Worm (Caenorhabditis elegans) whole organism, late embryonic: ENCODE measurements around the gene T28A11.18.

Experiments used
- C08G9.2 ChIP-seq: sonication (generic microtip); optimal IDR thresholded peaks from 2 replicates; lab custom pipeline; 2016; ENCODE audit warnings: mild to moderate bottlenecking, missing genetic modification characterization, moderate library complexity, missing compliant biosample characterization
- C38D4.7 ChIP-seq: fragments of 200-800 bp; sonication (Bioruptor generic); optimal IDR thresholded peaks from 2 replicates; lab custom pipeline; 2018; ENCODE audit warnings: mild to moderate bottlenecking, missing genetic modification characterization, moderate library complexity, missing compliant biosample characterization
- F13H6.1 ChIP-seq: sonication (generic microtip); optimal IDR thresholded peaks from 2 replicates; lab custom pipeline; 2016; ENCODE audit warnings: missing genetic modification characterization, missing compliant biosample characterization
- K02D7.2 ChIP-seq: sonication (generic microtip); optimal IDR thresholded peaks from 2 replicates; lab custom pipeline; 2017; ENCODE audit warnings: mild to moderate bottlenecking, missing genetic modification characterization, missing compliant biosample characterization
- T23F11.4 ChIP-seq: fragments of 200-800 bp; sonication (Bioruptor generic); optimal IDR thresholded peaks from 2 replicates; lab custom pipeline; 2018; ENCODE audit warnings: mild to moderate bottlenecking, missing genetic modification characterization, missing compliant biosample characterization
- ahr-1 ChIP-seq: sonication (generic microtip); optimal IDR thresholded peaks from 2 replicates; lab custom pipeline; 2016; ENCODE audit warnings: missing genetic modification characterization, missing compliant biosample characterization
- ama-1 ChIP-seq: fragments of 150-350 bp; optimal IDR thresholded peaks from 2 replicates; lab custom pipeline; 2014
- ceh-14 ChIP-seq: sonication (generic microtip); optimal IDR thresholded peaks from 2 replicates; lab custom pipeline; 2016; ENCODE audit warnings: missing genotype, missing genetic modification characterization, missing compliant biosample characterization
- ceh-18 ChIP-seq: sonication (generic microtip); optimal IDR thresholded peaks from 2 replicates; lab custom pipeline; 2016; ENCODE audit warnings: missing genetic modification characterization, missing compliant biosample characterization
- ceh-2 ChIP-seq: sonication (generic microtip); optimal IDR thresholded peaks from 2 replicates; lab custom pipeline; 2016; ENCODE audit warnings: missing genotype, missing genetic modification characterization, missing compliant biosample characterization
- ceh-22 ChIP-seq: sonication (generic microtip); optimal IDR thresholded peaks from 2 replicates; lab custom pipeline; 2017; ENCODE audit warnings: missing biosample characterization, missing genetic modification characterization
- ceh-30 ChIP-seq: fragments of 150-350 bp; optimal IDR thresholded peaks from 2 replicates; lab custom pipeline; 2014; ENCODE audit warnings: missing biosample characterization, missing genetic modification characterization
- ceh-31 ChIP-seq: sonication (generic microtip); optimal IDR thresholded peaks from 2 replicates; lab custom pipeline; 2016; ENCODE audit warnings: missing genetic modification characterization, missing compliant biosample characterization
- ceh-45 ChIP-seq: fragments of 200-800 bp; sonication (Bioruptor generic); IDR thresholded peaks from 2 replicates; pipeline ENCODE4 v1.3.6; 2022; ENCODE audit warnings: missing genetic modification reagents, missing genetic modification characterization, missing compliant biosample characterization
- ceh-48 ChIP-seq: sonication (generic microtip); optimal IDR thresholded peaks from 2 replicates; lab custom pipeline; 2016; ENCODE audit warnings: missing genetic modification characterization, inconsistent platforms, missing compliant biosample characterization
- ceh-6 ChIP-seq: fragments of 200-800 bp; sonication (Bioruptor generic); optimal IDR thresholded peaks from 2 replicates; lab custom pipeline; 2018; ENCODE audit warnings: mild to moderate bottlenecking, missing genetic modification characterization, missing compliant biosample characterization
- che-1 ChIP-seq: sonication (generic microtip); optimal IDR thresholded peaks from 2 replicates; lab custom pipeline; 2016; ENCODE audit warnings: mild to moderate bottlenecking, missing genetic modification characterization, missing compliant biosample characterization
- dve-1 ChIP-seq: sonication (generic microtip); optimal IDR thresholded peaks from 2 replicates; lab custom pipeline; 2017; ENCODE audit warnings: antibody characterized with exemption, mild to moderate bottlenecking, missing genetic modification characterization, missing compliant biosample characterization
- elt-4 ChIP-seq: sonication (generic microtip); optimal IDR thresholded peaks from 2 replicates; lab custom pipeline; 2016; ENCODE audit warnings: missing genetic modification characterization, missing compliant biosample characterization
- ets-4 ChIP-seq: sonication (generic microtip); optimal IDR thresholded peaks from 2 replicates; lab custom pipeline; 2016; ENCODE audit warnings: missing genetic modification characterization, missing compliant biosample characterization
- eyg-1 ChIP-seq: sonication (generic microtip); optimal IDR thresholded peaks from 2 replicates; lab custom pipeline; 2016; ENCODE audit warnings: missing genotype, missing genetic modification characterization, missing compliant biosample characterization
- fax-1 ChIP-seq: sonication (generic microtip); optimal IDR thresholded peaks from 2 replicates; lab custom pipeline; 2016; ENCODE audit warnings: missing genotype, missing genetic modification characterization, missing compliant biosample characterization
- fkh-10 ChIP-seq: fragments of 150-350 bp; optimal IDR thresholded peaks from 2 replicates; lab custom pipeline; 2014; ENCODE audit warnings: missing biosample characterization, missing genetic modification reagents, missing genetic modification characterization
- gmeb-2 ChIP-seq: sonication (generic microtip); optimal IDR thresholded peaks from 2 replicates; lab custom pipeline; 2016; ENCODE audit warnings: missing genetic modification characterization, inconsistent platforms, missing compliant biosample characterization
- hlh-13 ChIP-seq: fragments of 200-800 bp; sonication (Bioruptor generic); optimal IDR thresholded peaks from 2 replicates; lab custom pipeline; 2018; ENCODE audit warnings: mild to moderate bottlenecking, missing genetic modification characterization, missing compliant biosample characterization
- hlh-15 ChIP-seq: sonication (generic microtip); optimal IDR thresholded peaks from 2 replicates; lab custom pipeline; 2016; ENCODE audit warnings: missing genetic modification characterization, missing compliant biosample characterization
- hlh-6 ChIP-seq: sonication (generic microtip); optimal IDR thresholded peaks from 2 replicates; lab custom pipeline; 2016; ENCODE audit warnings: missing genotype, missing genetic modification characterization, missing compliant biosample characterization
- lim-6 ChIP-seq: sonication (generic microtip); optimal IDR thresholded peaks from 2 replicates; lab custom pipeline; 2016; ENCODE audit warnings: missing genetic modification characterization, missing compliant biosample characterization
- madf-2 ChIP-seq: sonication (generic microtip); optimal IDR thresholded peaks from 2 replicates; lab custom pipeline; 2017; ENCODE audit warnings: missing genetic modification characterization, missing compliant biosample characterization
- mec-3 ChIP-seq: sonication (generic microtip); optimal IDR thresholded peaks from 2 replicates; lab custom pipeline; 2016; ENCODE audit warnings: borderline replicate concordance, missing genetic modification characterization, missing compliant biosample characterization
- nhr-11 ChIP-seq: fragments of 150-350 bp; optimal IDR thresholded peaks from 2 replicates; lab custom pipeline; 2014; ENCODE audit warnings: missing biosample characterization, missing genetic modification characterization
- nhr-232 ChIP-seq: sonication (generic microtip); optimal IDR thresholded peaks from 2 replicates; lab custom pipeline; 2016; ENCODE audit warnings: missing genetic modification characterization, missing compliant biosample characterization
- npax-4 ChIP-seq: sonication (generic microtip); optimal IDR thresholded peaks from 2 replicates; lab custom pipeline; 2016; ENCODE audit warnings: missing genetic modification characterization, missing compliant biosample characterization
- pha-2 ChIP-seq: sonication (generic microtip); optimal IDR thresholded peaks from 2 replicates; lab custom pipeline; 2017; ENCODE audit warnings: mild to moderate bottlenecking, missing genetic modification characterization, missing compliant biosample characterization
- pha-4 ChIP-seq: fragments of 150-350 bp; optimal IDR thresholded peaks from 2 replicates; lab custom pipeline; 2018; ENCODE audit warnings: missing biosample characterization, missing genetic modification reagents, missing genetic modification characterization
- pqm-1 ChIP-seq: sonication (generic microtip); optimal IDR thresholded peaks from 2 replicates; lab custom pipeline; 2016; ENCODE audit warnings: missing genetic modification characterization, missing compliant biosample characterization
- ref-2 ChIP-seq: sonication (generic microtip); optimal IDR thresholded peaks from 2 replicates; lab custom pipeline; 2016; ENCODE audit warnings: missing genetic modification characterization, missing compliant biosample characterization
- sdc-2 ChIP-seq: sonication (generic microtip); optimal IDR thresholded peaks from 2 replicates; lab custom pipeline; 2016; ENCODE audit warnings: missing genotype, missing genetic modification characterization, missing compliant biosample characterization
- syd-9 ChIP-seq: sonication (generic microtip); optimal IDR thresholded peaks from 2 replicates; lab custom pipeline; 2016; ENCODE audit warnings: mild to moderate bottlenecking, missing genetic modification characterization, moderate library complexity, missing compliant biosample characterization
- ttx-3 ChIP-seq: sonication (generic microtip); optimal IDR thresholded peaks from 2 replicates; lab custom pipeline; 2016; ENCODE audit warnings: missing genetic modification reagents, missing genetic modification characterization, missing compliant biosample characterization
- unc-42 ChIP-seq: sonication (generic microtip); optimal IDR thresholded peaks from 2 replicates; lab custom pipeline; 2016; ENCODE audit warnings: missing genotype, missing genetic modification characterization, missing compliant biosample characterization
- unc-55 ChIP-seq: sonication (generic microtip); optimal IDR thresholded peaks from 2 replicates; lab custom pipeline; 2017; ENCODE audit warnings: missing biosample characterization, missing genetic modification reagents, missing genetic modification characterization
- ztf-16 ChIP-seq: sonication (generic microtip); optimal IDR thresholded peaks from 2 replicates; lab custom pipeline; 2017; ENCODE audit warnings: missing genetic modification characterization, missing compliant biosample characterization

The T28A11.18 gene

DNA sequence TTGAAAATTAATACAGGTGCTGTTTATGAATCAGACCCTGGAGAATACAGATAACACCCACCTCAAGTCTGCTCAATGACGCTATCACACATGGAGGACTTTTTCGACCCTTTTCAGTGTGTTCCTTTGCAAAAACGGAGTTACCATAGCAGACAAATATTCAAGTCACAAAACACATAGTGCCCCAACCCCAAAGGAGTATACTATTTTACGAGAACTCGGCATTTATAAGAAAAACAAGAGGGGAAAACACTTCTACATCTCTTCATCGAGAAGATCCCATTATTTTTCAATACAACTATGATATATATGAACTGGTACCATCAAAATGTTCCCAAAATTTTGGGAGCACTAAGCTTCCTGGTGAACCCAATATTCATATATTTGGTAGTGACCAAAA, 23.1 kb downstream of the T28A11.18 start, which contains the start of gene srj-7:
srj-7 (plus strand) TSS at position 301 of the 400 bp plus-strand sequence.
- TF ChIP-seq lim-6 (tag; lab: Kevin White, UChicago), result no peak
- no peak for TF ChIP-seq ets-4 (tag; lab: Kevin White, UChicago)
- no peak for TF ChIP-seq ceh-22 (tag; lab: Kevin White, UChicago)
- no peak for TF ChIP-seq ceh-30 (tag; lab: Kevin White, UChicago)
- no peak for TF ChIP-seq K02D7.2 (tag; lab: Kevin White, UChicago)
- TF ChIP-seq fax-1, result no peak
- no peak for TF ChIP-seq madf-2 (tag; lab: Kevin White, UChicago)
- TF ChIP-seq elt-4 (tag; lab: Kevin White, UChicago), result no peak
- TF ChIP-seq eyg-1 (tag; lab: Kevin White, UChicago), result no peak
- no peak for TF ChIP-seq ceh-2
- TF ChIP-seq fkh-10 (GFP tag; lab: Kevin White, UChicago), result no peak
- TF ChIP-seq pha-2, result no peak
- TF ChIP-seq unc-42 (tag; lab: Kevin White, UChicago), result no peak
- TF ChIP-seq ceh-6 (GFP tag; lab: Kevin White, UChicago), result no peak
- TF ChIP-seq F13H6.1 (tag; lab: Kevin White, UChicago), result no peak

DNA sequence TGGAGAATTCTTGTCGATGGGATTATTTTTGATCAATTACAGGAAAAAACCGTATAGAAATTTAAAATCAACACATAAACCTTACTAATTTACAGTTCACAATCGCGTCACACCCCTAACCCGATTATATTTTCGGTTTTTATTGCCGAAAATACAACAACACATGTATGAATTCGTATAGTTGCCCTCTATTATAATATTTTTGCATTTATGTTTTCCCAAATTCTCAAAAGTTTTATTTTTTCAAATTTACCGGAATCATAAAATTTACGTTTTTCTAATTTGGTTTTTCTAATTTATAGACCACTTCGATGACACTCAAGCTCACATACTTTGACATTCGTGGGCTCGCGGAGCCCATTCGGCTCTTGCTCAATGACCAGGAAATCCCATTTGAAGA, 24.9 kb downstream of the T28A11.18 start, which contains the start of gene gst-23:
gst-23 (plus strand) TSS at position 301 of the 400 bp plus-strand sequence.
- TF ChIP-seq F13H6.1 (tag; lab: Kevin White, UChicago), result no peak
- no peak for TF ChIP-seq madf-2 (tag; lab: Kevin White, UChicago)
- no peak for TF ChIP-seq npax-4 (tag; lab: Kevin White, UChicago)
- no peak for TF ChIP-seq ceh-31
- TF ChIP-seq che-1, result no peak
- no peak for TF ChIP-seq nhr-232 (tag; lab: Kevin White, UChicago)
- no peak for TF ChIP-seq sdc-2 (tag; lab: Kevin White, UChicago)
- TF ChIP-seq mec-3 (tag; lab: Kevin White, UChicago), result no peak
- no peak for TF ChIP-seq unc-55 (GFP tag; lab: Kevin White, UChicago)
- TF ChIP-seq C38D4.7, result no peak
- TF ChIP-seq ama-1 (lab: Kevin White, UChicago), result no peak
- TF ChIP-seq ceh-45, result no peak
- no peak for TF ChIP-seq ets-4 (tag; lab: Kevin White, UChicago)
- no peak for TF ChIP-seq pha-4 (tag; lab: Kevin White, UChicago)
- no peak for TF ChIP-seq dve-1
- no peak for TF ChIP-seq ref-2
- no peak for TF ChIP-seq fax-1
- no peak for TF ChIP-seq gmeb-2 (tag; lab: Kevin White, UChicago)

DNA sequence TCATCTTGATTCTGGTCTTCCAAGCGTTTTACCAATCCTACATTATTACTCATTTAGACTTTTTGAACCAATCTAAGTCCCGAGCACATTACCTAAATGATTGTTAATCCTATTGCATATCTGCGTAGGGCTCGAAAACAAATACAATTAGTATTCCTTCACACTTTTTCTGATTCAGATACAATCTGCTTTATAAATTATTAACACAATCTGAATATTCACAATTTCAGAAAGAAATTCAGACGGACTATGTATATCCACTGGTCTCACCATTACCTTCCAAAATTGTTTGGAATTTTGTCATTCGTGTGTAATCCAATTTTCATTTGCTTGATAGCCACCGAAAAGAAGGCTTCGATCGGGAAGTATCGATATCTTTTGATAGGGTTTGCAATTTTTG, 26.7 kb downstream of the T28A11.18 start, which contains the start of gene srj-11:
srj-11 (plus strand) TSS at position 250 of the 400 bp plus-strand sequence.
- TF ChIP-seq nhr-11 (tag; lab: Kevin White, UChicago), result no peak
- TF ChIP-seq C08G9.2 (tag; lab: Kevin White, UChicago), result no peak
- TF ChIP-seq hlh-15, result no peak
- no peak for TF ChIP-seq ahr-1 (tag; lab: Kevin White, UChicago)
- TF ChIP-seq npax-4 (tag; lab: Kevin White, UChicago), result no peak
- TF ChIP-seq pqm-1 (tag; lab: Kevin White, UChicago), result no peak
- no peak for TF ChIP-seq unc-55 (GFP tag; lab: Kevin White, UChicago)
- TF ChIP-seq madf-2 (tag; lab: Kevin White, UChicago), result no peak
- TF ChIP-seq eyg-1 (tag; lab: Kevin White, UChicago), result no peak
- no peak for TF ChIP-seq ztf-16
- no peak for TF ChIP-seq ceh-14 (tag; lab: Kevin White, UChicago)
- TF ChIP-seq ceh-48 (tag; lab: Kevin White, UChicago), result no peak
- TF ChIP-seq dve-1, result no peak
- TF ChIP-seq ceh-31, result no peak
- TF ChIP-seq, all 69 proteins: peak for 0

DNA sequence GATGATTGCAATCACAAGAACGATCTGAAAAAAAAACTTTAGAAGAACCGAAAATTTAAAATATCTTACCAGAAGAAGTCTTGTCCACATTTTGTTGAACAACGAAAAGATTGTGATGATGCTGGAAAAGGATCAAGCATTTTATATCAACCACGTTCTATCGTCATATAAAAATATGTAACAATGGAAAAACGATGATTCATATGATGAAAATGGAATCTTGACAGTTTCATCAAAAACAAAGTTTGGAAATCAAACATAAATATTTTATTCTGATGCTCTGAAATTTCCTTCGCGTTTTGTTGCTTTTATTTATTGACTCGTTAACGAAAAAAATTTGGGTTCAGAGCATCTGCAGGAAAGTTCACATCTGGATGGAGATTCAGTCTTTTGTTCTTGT, 31.2 kb downstream of the T28A11.18 start, which contains the start of the genes K08D9.9 and str-16:
K08D9.9 (minus strand) TSS at position 101 of the 400 bp plus-strand sequence.
str-16 (plus strand) TSS at position 266 of the 400 bp plus-strand sequence.
- TF ChIP-seq hlh-6 (tag; lab: Kevin White, UChicago) (no peak), ref-2 (no peak), pha-2 (no peak), ztf-16 (no peak), syd-9 (tag; lab: Kevin White, UChicago) (no peak), ceh-18 (tag; lab: Kevin White, UChicago) (no peak), gmeb-2 (tag; lab: Kevin White, UChicago) (no peak), ceh-2 (no peak), lim-6 (tag; lab: Kevin White, UChicago) (no peak), hlh-13 (no peak), T23F11.4 (GFP tag; lab: Kevin White, UChicago) (no peak), ceh-48 (tag; lab: Kevin White, UChicago) (no peak), ttx-3 (tag; lab: Kevin White, UChicago) (no peak), unc-55 (GFP tag; lab: Kevin White, UChicago) (no peak)
- TF ChIP-seq, all 69 proteins: peak for 0
